Fruit fly (Drosophila melanogaster): ENCODE results near the gene CG18789.

The CG18789 gene

dm6 chr2L:12010100-12010876 is 15.1 kb upstream of the CG18789 start (continued):
- TF ChIP-seq CG8359 (GFP tag; optimal IDR thresholded peaks at IDR 0.05; ENCODE audit: borderline replicate concordance) (peak; percentile 34), CG14014 (GFP tag; IDR thresholded peaks at IDR 0.05) (no peak), ERR (GFP tag; optimal IDR thresholded peaks at IDR 0.05) (peak; percentile 21), CG34224 (GFP tag; IDR thresholded peaks at IDR 0.05; ENCODE audit: partially characterized antibody) (no peak), CG13624 (GFP tag; optimal IDR thresholded peaks at IDR 0.05) (peak; percentile 41), Dbx (GFP tag; IDR thresholded peaks at IDR 0.05) (no peak), cg (GFP tag; optimal IDR thresholded peaks at IDR 0.05) (peak; percentile 91), slbo (GFP tag; IDR thresholded peaks at IDR 0.05) (no peak), CkIIα-i1 (GFP tag; IDR thresholded peaks at IDR 0.05) (no peak), pzg (GFP tag; optimal IDR thresholded peaks at IDR 0.05) (peak; percentile 5), CG8281 (tag; optimal IDR thresholded peaks at IDR 0.05) (no peak), H15 (GFP tag; IDR thresholded peaks at IDR 0.05) (no peak), MESR4 (GFP tag; optimal IDR thresholded peaks at IDR 0.05) (no peak), CG2199 (GFP tag; IDR thresholded peaks at IDR 0.05) (no peak), en (GFP tag; optimal IDR thresholded peaks at IDR 0.05) (no peak), Elba2 (GFP tag; optimal IDR thresholded peaks at IDR 0.05) (peak; percentile 100), CG3163 (GFP tag; optimal IDR thresholded peaks at IDR 0.05) (peak; percentile 43), Mrtf (GFP tag; IDR thresholded peaks at IDR 0.05) (no peak), Eip74EF (GFP tag; optimal IDR thresholded peaks at IDR 0.05) (peak in 1 of 2 experiments; percentile 45), CG13894 (tag; optimal IDR thresholded peaks at IDR 0.05) (peak; percentile 89), CG15479 (GFP tag; optimal IDR thresholded peaks at IDR 0.05) (peak; percentile 99), trem (tag; optimal IDR thresholded peaks at IDR 0.05) (peak; percentile 15), ewg (GFP tag; optimal IDR thresholded peaks at IDR 0.05) (peak; percentile 7), CG32772 (GFP tag; IDR thresholded peaks at IDR 0.05) (no peak), CG6854 (GFP tag; optimal IDR thresholded peaks at IDR 0.05) (no peak), CG4328 (GFP tag; optimal IDR thresholded peaks at IDR 0.05) (peak; percentile 51), TFAM (GFP tag; optimal IDR thresholded peaks at IDR 0.05) (no peak), Nf-YB (GFP tag; optimal IDR thresholded peaks at IDR 0.05) (peak; percentile 100), CG11398 (GFP tag; optimal IDR thresholded peaks at IDR 0.05) (no peak), Abd-B (GFP tag; optimal IDR thresholded peaks at IDR 0.05) (no peak), CG2712 (tag; optimal IDR thresholded peaks at IDR 0.05) (peak; percentile 2), CG18262 (tag; optimal IDR thresholded peaks at IDR 0.05) (no peak), rib (GFP tag; IDR thresholded peaks at IDR 0.05) (no peak), Asciz (GFP tag; optimal IDR thresholded peaks at IDR 0.05) (peak; percentile 12), dan (GFP tag; IDR thresholded peaks at IDR 0.05) (no peak), tap (tag; optimal IDR thresholded peaks at IDR 0.05) (peak; percentile 68), unpg (GFP tag; optimal IDR thresholded peaks at IDR 0.05) (no peak), crol (GFP tag; IDR thresholded peaks at IDR 0.05) (no peak), tx (GFP tag; optimal IDR thresholded peaks at IDR 0.05) (no peak), otp (GFP tag; IDR thresholded peaks at IDR 0.05) (no peak), CG9727 (GFP tag; optimal IDR thresholded peaks at IDR 0.05) (peak; percentile 69), CG18011 (GFP tag; optimal IDR thresholded peaks at IDR 0.05) (no peak), az2 (GFP tag; optimal IDR thresholded peaks at IDR 0.05) (no peak), CG4707 (GFP tag; optimal IDR thresholded peaks at IDR 0.05) (peak; percentile 91), ems (GFP tag; optimal IDR thresholded peaks at IDR 0.05) (no peak), HmgZ (tag; optimal IDR thresholded peaks at IDR 0.05) (peak; percentile 76), her (GFP tag; optimal IDR thresholded peaks at IDR 0.05) (no peak), Lhr (GFP tag; optimal IDR thresholded peaks at IDR 0.05) (peak; percentile 98), croc (GFP tag; conservative IDR thresholded peaks at IDR 0.05) (no peak)
